Fruit fly (Drosophila melanogaster): ENCODE measurements around the gene Ldh.

- TF ChIP-seq Pif1A (GFP tag; optimal IDR thresholded peaks at IDR 0.05) (no peak), CG4496 (GFP tag; IDR thresholded peaks at IDR 0.05) (no peak), CG12605 (GFP tag; IDR thresholded peaks at IDR 0.05) (no peak), EcR (GFP tag; optimal IDR thresholded peaks at IDR 0.05) (no peak), CG15710 (tag; optimal IDR thresholded peaks at IDR 0.05) (no peak), D1 (tag; optimal IDR thresholded peaks at IDR 0.05) (no peak), Ets98B (GFP tag; IDR thresholded peaks at IDR 0.05) (no peak), rn (GFP tag; IDR thresholded peaks at IDR 0.05) (no peak), CG17806 (tag; optimal IDR thresholded peaks at IDR 0.05) (no peak), CG8159 (tag; optimal IDR thresholded peaks at IDR 0.05) (no peak), CG9948 (tag; optimal IDR thresholded peaks at IDR 0.05) (no peak), CG13204 (GFP tag; optimal IDR thresholded peaks at IDR 0.05) (no peak)
Measured at dm6 chr3L:6310489-6310888, 48.0 kb upstream of the Ldh start.
